Fruit fly (Drosophila melanogaster): ENCODE data around the gene ppk14.

Gene ppk14

dm6 chr2L:6351809-6352182 lies 3.0 kb upstream of the ppk14 start (continued):
- TF ChIP-seq tgo (GFP tag; IDR thresholded peaks at IDR 0.05), result peak; percentile 88
- peak; percentile 17 for TF ChIP-seq gcm (GFP tag; optimal IDR thresholded peaks at IDR 0.05)
- TF ChIP-seq CG15696 (tag; optimal IDR thresholded peaks at IDR 0.05), result peak; percentile 55
- peak; percentile 65 for TF ChIP-seq NFAT (GFP tag; IDR thresholded peaks at IDR 0.05)
- peak; percentile 79 for TF ChIP-seq Sox100B (GFP tag; optimal IDR thresholded peaks at IDR 0.05)
- peak; percentile 30 for TF ChIP-seq oc (tag; optimal IDR thresholded peaks at IDR 0.05)
- TF ChIP-seq corto (GFP tag; optimal IDR thresholded peaks at IDR 0.05), result no peak
- TF ChIP-seq TFAM (GFP tag; optimal IDR thresholded peaks at IDR 0.05), result no peak
- no peak for TF ChIP-seq bbx (GFP tag; IDR thresholded peaks at IDR 0.05; ENCODE audit: partially characterized antibody)
- peak; percentile 71 for TF ChIP-seq dimm (GFP tag; IDR thresholded peaks at IDR 0.05)
- TF ChIP-seq NC2β (GFP tag; optimal IDR thresholded peaks at IDR 0.05), result peak; percentile 43
- peak; percentile 82 for TF ChIP-seq CG11560 (tag; IDR thresholded peaks at IDR 0.05)
- TF ChIP-seq CG17361 (GFP tag; IDR thresholded peaks at IDR 0.05), result peak; percentile 71; the same call in 2 of the 3 replicates
- peak; percentile 57 for TF ChIP-seq CG13775 (GFP tag; optimal IDR thresholded peaks at IDR 0.05)
- peak; percentile 92 for TF ChIP-seq CG3847 (GFP tag; IDR thresholded peaks at IDR 0.05)
- peak; percentile 36 for TF ChIP-seq CG17912 (GFP tag; optimal IDR thresholded peaks at IDR 0.05)
- TF ChIP-seq CG6791 (GFP tag; IDR thresholded peaks at IDR 0.05; ENCODE audit: partially characterized antibody), result no peak
- TF ChIP-seq toy (GFP tag; IDR thresholded peaks at IDR 0.05), result peak; percentile 82
- no peak; the same call in 1 of the 2 replicates for TF ChIP-seq Scr (GFP tag; IDR thresholded peaks at IDR 0.05; ENCODE audit: partially characterized antibody)
- peak; percentile 77 for TF ChIP-seq CG1602 (GFP tag; optimal IDR thresholded peaks at IDR 0.05)
- peak; percentile 36 for TF ChIP-seq CG17328 (GFP tag; IDR thresholded peaks at IDR 0.05)
- TF ChIP-seq pum (GFP tag; optimal IDR thresholded peaks at IDR 0.05), result peak; percentile 83
- TF ChIP-seq esg (GFP tag; conservative IDR thresholded peaks at IDR 0.05), result peak; percentile 90
- peak; percentile 56 for TF ChIP-seq Vsx1 (GFP tag; optimal IDR thresholded peaks at IDR 0.05)
- peak; percentile 61 for TF ChIP-seq inv (GFP tag; IDR thresholded peaks at IDR 0.05; ENCODE audit: partially characterized antibody)
- peak; percentile 78 for TF ChIP-seq crc (GFP tag; optimal IDR thresholded peaks at IDR 0.05)
- peak; percentile 91 for TF ChIP-seq sisA (GFP tag; IDR thresholded peaks at IDR 0.05)
- peak; percentile 90 for TF ChIP-seq Taf1 (GFP tag; IDR thresholded peaks at IDR 0.05)
- peak; percentile 83 for TF ChIP-seq peb (GFP tag; IDR thresholded peaks at IDR 0.05)
- TF ChIP-seq zen (tag; optimal IDR thresholded peaks at IDR 0.05), result peak; percentile 52
- peak; percentile 73 for TF ChIP-seq CrebB (tag; optimal IDR thresholded peaks at IDR 0.05)
- peak; percentile 92 for TF ChIP-seq sob (GFP tag; IDR thresholded peaks at IDR 0.05)
- peak; percentile 48 for TF ChIP-seq CG30431 (GFP tag; optimal IDR thresholded peaks at IDR 0.05)
- TF ChIP-seq ac (GFP tag; optimal IDR thresholded peaks at IDR 0.05), result no peak
- no peak for TF ChIP-seq CG13287 (GFP tag; IDR thresholded peaks at IDR 0.05; ENCODE audit: partially characterized antibody)
- no peak for TF ChIP-seq fd102C (GFP tag; optimal IDR thresholded peaks at IDR 0.05)
- TF ChIP-seq Nf-YA (GFP tag; IDR thresholded peaks at IDR 0.05), result peak; percentile 39; the same call in 1 of the 2 replicates
- TF ChIP-seq H2.0 (GFP tag; IDR thresholded peaks at IDR 0.05), result peak; percentile 72
- TF ChIP-seq GATAe (GFP tag; conservative IDR thresholded peaks at IDR 0.05), result peak; percentile 88
- TF ChIP-seq Sox102F (GFP tag; optimal IDR thresholded peaks at IDR 0.05), result peak; percentile 79
- peak; percentile 59; the same call in 1 of the 2 replicates for TF ChIP-seq ara (GFP tag; IDR thresholded peaks at IDR 0.05)
- TF ChIP-seq B-H2 (GFP tag; optimal IDR thresholded peaks at IDR 0.05), result peak; percentile 88
- peak; percentile 64 for TF ChIP-seq CG10274 (GFP tag; optimal IDR thresholded peaks at IDR 0.05)
- TF ChIP-seq HLH3B (GFP tag; IDR thresholded peaks at IDR 0.05), result peak; percentile 81
- no peak for TF ChIP-seq ftz-f1 (GFP tag; optimal IDR thresholded peaks at IDR 0.05)
- TF ChIP-seq ab (GFP tag; optimal IDR thresholded peaks at IDR 0.05), result peak; percentile 11
- peak; percentile 3 for TF ChIP-seq fd64A (GFP tag; optimal IDR thresholded peaks at IDR 0.05)
- TF ChIP-seq slbo (GFP tag; IDR thresholded peaks at IDR 0.05), result peak; percentile 94
- TF ChIP-seq CG9797 (GFP tag; optimal IDR thresholded peaks at IDR 0.05), result no peak
- peak; percentile 8 for TF ChIP-seq MTF-1 (GFP tag; optimal IDR thresholded peaks at IDR 0.05; ENCODE audit: borderline replicate concordance)
- TF ChIP-seq CG2875 (GFP tag; optimal IDR thresholded peaks at IDR 0.05), result no peak
